Worm (Caenorhabditis elegans) whole organism, L2 larva: ENCODE results near the gene best-9.

ENCODE experiments used
- aly-2 ChIP-seq: fragments of 150-350 bp; optimal IDR thresholded peaks from 2 replicates; lab custom pipeline; 2014; ENCODE audit warnings: missing biosample characterization, missing genetic modification characterization
- elt-1 ChIP-seq: fragments of 150-350 bp; optimal IDR thresholded peaks from 2 replicates; lab custom pipeline; 2014; ENCODE audit warnings: missing biosample characterization, missing genetic modification characterization
- snpc-4 ChIP-seq: fragments of 150-350 bp; optimal IDR thresholded peaks from 2 replicates; lab custom pipeline; 2014; ENCODE audit warnings: missing biosample characterization, missing genetic modification characterization

ce11 chrIV:6517859-6518258, 42.7 kb upstream of the best-9 start, which contains the start of gene C01G5.7:
- TF ChIP-seq elt-1 (tag; lab: Kevin White, UChicago) (no peak), snpc-4 (tag; lab: Kevin White, UChicago) (no peak), aly-2 (no peak)
